ENCODE assay signal across 1 worm cellular context in genomic region chrV:20847743-20848229, ce11.
A peak's percentile ranks its signal among the peaks of the same experiment; 100 is the strongest.
TF ChIP-seq lines count a peak whose summit lies in the region.

No protein-coding gene starts in this region.

TF ChIP-seq in whole organism, L4 larva, 104 proteins besides CTCF, POLR2A, EP300 and RAD21 (continued from another document):
- TF ChIP-seq skn-1 (tag; optimal IDR thresholded peaks at IDR 0.05; lab: Kevin White, UChicago) (no peak), F10B5.3 (tag; optimal IDR thresholded peaks at IDR 0.05; lab: Kevin White, UChicago) (peak; percentile 54), lin-38 (GFP tag; IDR thresholded peaks at IDR 0.05; lab: Robert Waterston, UW) (peak; percentile 56), ctbp-1 (GFP tag; IDR thresholded peaks at IDR 0.05; lab: Robert Waterston, UW) (peak; percentile 38), hlh-11 (tag; optimal IDR thresholded peaks at IDR 0.05; lab: Kevin White, UChicago) (no peak), aly-2 (tag; optimal IDR thresholded peaks at IDR 0.05; lab: Kevin White, UChicago) (no peak), saeg-2 (GFP tag; IDR thresholded peaks at IDR 0.05; lab: Robert Waterston, UW) (no peak), egl-27 (tag; optimal IDR thresholded peaks at IDR 0.05; lab: Kevin White, UChicago) (no peak), lin-13 (GFP tag; optimal IDR thresholded peaks at IDR 0.05; lab: Kevin White, UChicago) (peak; percentile 26), Y5F2A.4 (GFP tag; optimal IDR thresholded peaks at IDR 0.05; lab: Kevin White, UChicago) (no peak), mxl-2 (GFP tag; conservative IDR thresholded peaks at IDR 0.05; lab: Robert Waterston, UW) (no peak), T20F7.1 (GFP tag; optimal IDR thresholded peaks at IDR 0.05; lab: Kevin White, UChicago) (no peak), dpl-1 (GFP tag; optimal IDR thresholded peaks at IDR 0.05; lab: Kevin White, UChicago) (no peak), T26A8.4 (GFP tag; IDR thresholded peaks at IDR 0.05; lab: Robert Waterston, UW) (peak; percentile 51; the same call in 1 of the 2 replicates), nhr-237 (tag; optimal IDR thresholded peaks at IDR 0.05; lab: Kevin White, UChicago) (no peak), lsy-2 (tag; optimal IDR thresholded peaks at IDR 0.05; lab: Kevin White, UChicago) (peak in 1 of 2 experiments; percentile 64), ama-1 (optimal IDR thresholded peaks at IDR 0.05; lab: Kevin White, UChicago) (peak; percentile 79), nhr-6 (tag; optimal IDR thresholded peaks at IDR 0.05; lab: Kevin White, UChicago) (no peak)
TF ChIP-seq in whole organism, L4 larva: peak in this region for 26.
